Worm (Caenorhabditis elegans) whole organism, L4 larva: ENCODE data around the gene C07A9.10.

Source experiments
- dpl-1 ChIP-seq: fragments of 150-350 bp; optimal IDR thresholded peaks from 2 replicates; lab custom pipeline; 2014; ENCODE audit warnings: missing biosample characterization, missing genetic modification reagents, missing genetic modification characterization
- fos-1 ChIP-seq: fragments of 150-350 bp; optimal IDR thresholded peaks from 2 replicates; lab custom pipeline; 2014; ENCODE audit warnings: missing biosample characterization, missing genetic modification characterization
- mes-2 ChIP-seq: sonication (generic microtip); optimal IDR thresholded peaks from 2 replicates; lab custom pipeline; 2016; ENCODE audit warnings: missing genotype, mild to moderate bottlenecking, missing genetic modification characterization, missing compliant biosample characterization; ENCODE audit not compliant: poor library complexity, severe bottlenecking
- nhr-11 ChIP-seq: fragments of 150-350 bp; optimal IDR thresholded peaks from 2 replicates; lab custom pipeline; 2014; ENCODE audit warnings: missing biosample characterization, missing genetic modification characterization
- php-3 ChIP-seq: fragments of 200-800 bp; sonication (Bioruptor generic); IDR thresholded peaks from 2 replicates; pipeline ENCODE4 v1.3.6; 2022; ENCODE audit warnings: missing genetic modification reagents, missing genetic modification characterization, missing compliant biosample characterization
- sdz-12 ChIP-seq: fragments of 200-800 bp; sonication (Bioruptor generic); optimal IDR thresholded peaks from 2 replicates; lab custom pipeline; 2018; ENCODE audit warnings: mild to moderate bottlenecking, missing genetic modification characterization, missing compliant biosample characterization
- unc-39 ChIP-seq: sonication (generic microtip); optimal IDR thresholded peaks from 2 replicates; lab custom pipeline; 2017; ENCODE audit warnings: missing biosample characterization, missing genetic modification characterization
- zag-1 ChIP-seq: fragments of 150-350 bp; optimal IDR thresholded peaks from 2 replicates; lab custom pipeline; 2014; ENCODE audit warnings: missing biosample characterization, missing genetic modification characterization

ce11 chrIII:9665490-9666179 is 20.2 kb downstream of the C07A9.10 start:
- TF ChIP-seq zag-1 (tag; lab: Kevin White, UChicago) = no peak
- TF ChIP-seq php-3 (GFP tag; lab: Robert Waterston, UW) = peak; percentile 61
- no peak for TF ChIP-seq fos-1
- no peak for TF ChIP-seq nhr-11 (tag; lab: Kevin White, UChicago)
- no peak for TF ChIP-seq mes-2
- no peak for TF ChIP-seq sdz-12 (GFP tag; lab: Kevin White, UChicago)
- TF ChIP-seq unc-39 (tag; lab: Kevin White, UChicago) = no peak
- no peak for TF ChIP-seq dpl-1 (GFP tag; lab: Kevin White, UChicago)
